Worm (Caenorhabditis elegans): Measurements from ENCODE around the gene chil-24.
A peak's percentile ranks its signal among the peaks of the same experiment; 100 is the strongest.

DNA sequence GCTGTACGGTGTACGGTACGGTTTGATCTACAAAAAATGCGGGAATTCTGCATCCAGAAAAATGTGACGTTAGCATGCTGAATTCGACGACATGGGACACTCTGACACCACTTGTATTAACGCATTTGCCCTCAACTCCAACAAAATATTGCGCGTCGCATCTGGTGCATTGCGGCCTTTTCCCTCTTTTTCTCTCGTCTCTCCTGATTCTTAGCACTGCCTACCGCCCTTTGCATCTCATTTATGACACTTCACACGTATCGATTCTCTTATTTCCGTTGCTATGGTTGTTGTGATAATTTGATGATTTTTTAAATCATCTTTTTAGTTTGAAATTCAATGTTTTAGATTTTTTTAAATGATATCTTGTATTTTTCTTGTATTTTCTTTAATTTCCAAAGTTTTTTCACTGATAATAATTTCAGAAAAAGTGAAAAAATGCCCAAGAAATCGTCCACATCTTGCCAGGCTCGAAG, 10.0 kb upstream of the chil-24 start, which contains the start of gene T10D4.6:
- TF ChIP-seq snpc-4 (tag; optimal IDR thresholded peaks at IDR 0.05) (no peak), elt-3 (tag; optimal IDR thresholded peaks at IDR 0.05) (no peak), ztf-11 (tag; optimal IDR thresholded peaks at IDR 0.05) (no peak), lin-13 (tag; optimal IDR thresholded peaks at IDR 0.05) (peak; percentile 17)
